Fruit fly (Drosophila melanogaster) whole organism, wandering third instar larva: ENCODE results near the gene FoxL1.

ENCODE experiments used
- Abd-B ChIP-seq: fragments of >200 bp; optimal IDR thresholded peaks from 2 replicates; lab custom pipeline; 2017; ENCODE audit warnings: missing biosample characterization, missing genetic modification characterization
- CG32264 ChIP-seq: fragments of 200-800 bp; sonication (Bioruptor generic); optimal IDR thresholded peaks from 2 replicates; lab custom pipeline; 2016; ENCODE audit warnings: missing biosample characterization, missing genetic modification characterization
- CG9705 ChIP-seq: fragments of 200-800 bp; sonication (Bioruptor generic); optimal IDR thresholded peaks from 2 replicates; lab custom pipeline; 2018; ENCODE audit warnings: missing biosample characterization, mild to moderate bottlenecking, missing genetic modification characterization
- Dfd ChIP-seq: fragments of >200 bp; optimal IDR thresholded peaks from 2 replicates; lab custom pipeline; 2017; ENCODE audit warnings: missing biosample characterization, missing genetic modification characterization
- Dif ChIP-seq: fragments of 200-275, 200-300 bp; sonication (Bioruptor generic); optimal IDR thresholded peaks from 2 replicates; lab custom pipeline; 2018; ENCODE audit warnings: missing biosample characterization, missing genetic modification characterization; ENCODE audit not compliant: partially characterized antibody
- GATAd ChIP-seq: sonication (Bioruptor generic); optimal IDR thresholded peaks from 2 replicates; lab custom pipeline; 2016; ENCODE audit warnings: missing biosample characterization, missing genetic modification characterization
- HLH106 ChIP-seq: fragments of 200-800 bp; optimal IDR thresholded peaks from 3 replicates; lab custom pipeline; 2019; ENCODE audit warnings: missing biosample characterization, mild to moderate bottlenecking, missing genetic modification characterization, moderate library complexity
- Hnf4 ChIP-seq: fragments of 200-800 bp; sonication (Bioruptor generic); optimal IDR thresholded peaks from 2 replicates; lab custom pipeline; 2016; ENCODE audit warnings: missing biosample characterization, mild to moderate bottlenecking, missing genetic modification characterization
- Hr78 ChIP-seq: fragments of >200 bp; optimal IDR thresholded peaks from 2 replicates; lab custom pipeline; 2017; ENCODE audit warnings: missing biosample characterization, missing genetic modification characterization
- Hr83 ChIP-seq: fragments of 200-300 bp; sonication (Bioruptor generic); optimal IDR thresholded peaks from 2 replicates; lab custom pipeline; 2016; ENCODE audit warnings: missing biosample characterization, mild to moderate bottlenecking, missing genetic modification characterization, moderate library complexity; ENCODE audit not compliant: poor library complexity, severe bottlenecking
- Myc ChIP-seq: fragments of >200 bp; optimal IDR thresholded peaks from 2 replicates; lab custom pipeline; 2017
- N ChIP-seq: fragments of >200 bp; optimal IDR thresholded peaks from 2 replicates; lab custom pipeline; 2018; ENCODE audit warnings: missing biosample characterization, missing external identifiers, missing genetic modification characterization
- OdsH ChIP-seq: fragments of 200-800 bp; sonication (Bioruptor generic); optimal IDR thresholded peaks from 2 replicates; lab custom pipeline; 2016; ENCODE audit warnings: missing biosample characterization, mild to moderate bottlenecking, missing genetic modification characterization
- Rel ChIP-seq, 2 experiments: fragments of 200-800 bp; sonication (Bioruptor generic) in 1 of 2; optimal IDR thresholded peaks; 2 replicates in 1 of 2; 3 replicates in 1 of 2; lab custom pipeline; 2016 to 2019; ENCODE audit warnings: mild to moderate bottlenecking in 2 of 2, missing biosample characterization in 2 of 2, missing genetic modification characterization in 2 of 2, moderate library complexity in 1 of 2
- Vsx2 ChIP-seq: fragments of 200-300, 225-300 bp; sonication (Bioruptor generic); optimal IDR thresholded peaks from 2 replicates; lab custom pipeline; 2018; ENCODE audit warnings: missing biosample characterization, missing genetic modification characterization; ENCODE audit not compliant: partially characterized antibody
- brk ChIP-seq: fragments of 200-800 bp; sonication (Bioruptor generic); optimal IDR thresholded peaks from 2 replicates; lab custom pipeline; 2016; ENCODE audit warnings: missing biosample characterization, mild to moderate bottlenecking, missing genetic modification characterization
- dl ChIP-seq, 2 experiments: fragments of 175-275, 200-275 bp in 1 of 2; fragments of 200-275 bp in 1 of 2; sonication (Bioruptor generic); optimal IDR thresholded peaks; lab custom pipeline; 2018; ENCODE audit warnings: mild to moderate bottlenecking in 2 of 2, missing biosample characterization in 2 of 2, missing genetic modification characterization in 2 of 2, moderate library complexity in 2 of 2; ENCODE audit not compliant: partially characterized antibody in 2 of 2, insufficient read depth in 1 of 2
- dmrt93B ChIP-seq: fragments of 200-800 bp; sonication (Bioruptor generic); optimal IDR thresholded peaks from 2 replicates; lab custom pipeline; 2018; ENCODE audit warnings: missing biosample characterization, mild to moderate bottlenecking, missing genetic modification characterization
- dsf ChIP-seq: sonication (Bioruptor generic); optimal IDR thresholded peaks from 2 replicates; lab custom pipeline; 2016; ENCODE audit warnings: missing biosample characterization, missing genetic modification characterization, borderline replicate concordance
- ey ChIP-seq: fragments of 200-800 bp; sonication (Bioruptor generic); optimal IDR thresholded peaks from 2 replicates; lab custom pipeline; 2016; ENCODE audit warnings: missing biosample characterization, missing genetic modification characterization
- foxo ChIP-seq, 2 experiments: fragments of 200-800 bp; sonication (Bioruptor generic); optimal IDR thresholded peaks; 2 replicates in 1 of 2; 3 replicates in 1 of 2; lab custom pipeline; 2016 to 2017; ENCODE audit warnings: missing biosample characterization in 2 of 2, missing genetic modification characterization in 2 of 2
- fru ChIP-seq: fragments of 200-800 bp; sonication (Bioruptor generic); optimal IDR thresholded peaks from 3 replicates; lab custom pipeline; 2016; ENCODE audit warnings: missing biosample characterization, mild to moderate bottlenecking, missing genetic modification characterization
- jim ChIP-seq: fragments of 175-275, 200-325 bp; sonication (Bioruptor generic); optimal IDR thresholded peaks from 2 replicates; lab custom pipeline; 2016; ENCODE audit warnings: missing biosample characterization, mild to moderate bottlenecking, missing genetic modification characterization
- lola ChIP-seq: fragments of >200 bp; optimal IDR thresholded peaks from 2 replicates; lab custom pipeline; 2017; ENCODE audit warnings: missing biosample characterization, missing genetic modification characterization
- pan ChIP-seq: fragments of >200 bp; optimal IDR thresholded peaks from 2 replicates; lab custom pipeline; 2017
- rgr ChIP-seq: fragments of 200-800 bp; sonication (Bioruptor generic); optimal IDR thresholded peaks from 3 replicates; lab custom pipeline; 2016; ENCODE audit warnings: missing biosample characterization, mild to moderate bottlenecking, missing genetic modification characterization
- sv ChIP-seq: fragments of 200-800 bp; sonication (Bioruptor generic); optimal IDR thresholded peaks from 3 replicates; lab custom pipeline; 2016; ENCODE audit warnings: missing biosample characterization, missing genetic modification characterization
- tai ChIP-seq: sonication (Bioruptor generic); optimal IDR thresholded peaks from 2 replicates; lab custom pipeline; 2016; ENCODE audit warnings: missing biosample characterization, missing genetic modification characterization
- usp ChIP-seq: fragments of >200 bp; optimal IDR thresholded peaks from 2 replicates; lab custom pipeline; 2017; ENCODE audit warnings: missing biosample characterization, missing genetic modification characterization
- woc ChIP-seq: sonication (Bioruptor generic); optimal IDR thresholded peaks from 2 replicates; lab custom pipeline; 2016; ENCODE audit warnings: missing biosample characterization, mild to moderate bottlenecking, missing genetic modification characterization

The FoxL1 gene

DNA sequence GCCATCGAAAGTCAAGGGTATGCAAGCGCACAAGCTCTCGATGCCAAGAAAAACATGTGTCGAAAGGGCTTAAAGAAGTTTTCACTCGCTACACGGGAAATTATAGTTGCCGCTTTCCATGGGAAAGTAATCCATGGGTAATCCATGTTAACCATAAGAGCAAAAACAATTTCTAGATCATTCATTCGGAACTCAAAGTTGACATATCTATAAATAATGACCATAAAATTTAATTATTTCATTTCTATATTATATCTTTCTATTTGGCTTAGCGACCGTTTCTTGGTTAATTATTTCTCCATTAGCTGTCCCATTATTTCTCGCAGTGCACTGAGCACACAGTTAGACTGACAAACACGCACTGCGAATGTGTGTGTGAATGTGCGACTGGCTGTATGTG lies 18.0 kb upstream of the FoxL1 start:
- TF ChIP-seq N (GFP tag; lab: Kevin White, UChicago): no peak

DNA sequence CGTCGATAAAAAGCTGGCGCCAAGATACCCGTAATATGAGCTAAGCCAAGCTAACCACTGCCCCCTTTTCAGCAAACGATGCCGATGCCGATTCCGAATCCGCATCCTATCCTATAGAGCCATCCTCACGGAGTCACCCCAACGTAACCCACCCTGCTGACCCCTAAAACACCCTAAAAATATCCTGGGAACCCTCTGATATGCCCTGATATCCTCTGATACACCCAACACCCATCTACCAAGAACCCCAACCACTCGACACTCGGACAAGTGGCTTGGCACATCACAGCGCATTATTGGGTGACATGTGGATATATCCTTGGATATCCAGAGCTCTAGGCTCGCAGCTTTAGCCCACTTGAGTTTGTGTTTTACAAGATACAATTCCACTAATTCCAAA lies 17.2 kb upstream of the FoxL1 start:
- no peak for TF ChIP-seq lola (GFP tag; lab: Kevin White, UChicago)
- no peak for TF ChIP-seq fru (GFP tag; lab: Kevin White, UChicago)
- no peak for TF ChIP-seq usp
- TF ChIP-seq Myc (lab: Kevin White, UChicago): no peak

DNA sequence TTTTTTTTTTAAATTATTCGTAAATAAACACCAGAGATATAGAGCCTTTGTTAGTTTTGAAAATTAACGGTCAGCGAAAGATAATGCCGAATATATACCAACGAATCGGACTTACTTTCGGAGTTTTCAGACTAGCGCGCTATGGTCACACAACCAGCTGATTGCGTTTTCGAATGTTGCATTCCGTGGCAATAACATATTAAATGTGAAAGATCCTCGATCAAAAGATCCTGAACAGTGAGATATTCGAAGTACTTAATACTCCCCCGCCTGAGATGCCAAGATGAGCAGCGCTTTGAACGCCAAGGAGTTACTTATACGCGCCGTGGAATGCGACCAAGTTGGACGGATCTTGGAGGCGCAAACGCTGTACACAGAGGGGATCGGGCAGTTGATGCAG lies 15.4 kb upstream of the FoxL1 start, which contains the start of gene CG14985:
CG14985 (plus strand) TSS at position 159 of the 400 bp plus-strand sequence.
- TF ChIP-seq jim (GFP tag; lab: Kevin White, UChicago) (no peak), woc (no peak)

DNA sequence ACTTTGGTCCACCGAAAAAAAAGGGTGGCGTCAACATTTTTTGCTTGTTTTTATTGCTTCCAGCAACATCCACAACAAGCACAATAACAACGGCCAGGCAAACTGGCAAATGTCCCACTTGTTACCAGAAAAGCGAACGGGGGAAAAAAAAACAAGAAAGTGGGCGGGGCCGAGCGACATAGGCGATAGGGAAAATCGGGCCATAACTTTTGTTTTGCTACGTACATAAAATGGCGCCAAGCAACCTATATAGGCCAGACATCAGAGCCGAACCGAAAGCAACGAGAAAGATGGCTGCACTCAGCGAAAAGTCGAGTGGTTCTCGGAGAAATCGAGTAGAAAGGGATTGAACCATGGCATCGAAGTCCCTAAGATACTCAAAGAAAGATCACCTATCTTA lies 11.4 kb upstream of the FoxL1 start:
- TF ChIP-seq usp (no peak), CG9705 (GFP tag; lab: Kevin White, UChicago) (no peak), Hr78 (GFP tag; lab: Kevin White, UChicago) (no peak), HLH106 (no peak), Myc (lab: Kevin White, UChicago) (no peak)

DNA sequence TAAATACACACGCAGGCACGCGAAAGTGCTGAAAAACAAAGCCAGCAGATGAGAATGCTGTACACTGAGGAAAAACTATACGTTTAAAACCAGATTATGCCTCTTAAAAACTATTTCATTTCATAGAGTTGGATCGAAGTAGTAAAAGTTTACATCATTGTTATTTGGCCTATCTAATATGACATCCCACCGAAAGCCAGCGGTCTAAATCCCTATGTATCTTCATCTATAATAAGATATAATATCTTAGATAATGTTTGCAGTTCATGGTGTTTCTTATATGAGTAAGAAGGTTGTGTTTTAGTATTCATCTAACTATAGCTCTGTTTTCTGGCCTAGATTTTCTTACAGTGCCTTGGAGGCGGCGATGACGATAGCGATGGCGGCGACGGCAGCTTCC lies 8.6 kb upstream of the FoxL1 start:
- no peak for TF ChIP-seq GATAd
- no peak for TF ChIP-seq OdsH (GFP tag; lab: Kevin White, UChicago)
- no peak for TF ChIP-seq lola (GFP tag; lab: Kevin White, UChicago)
- no peak for TF ChIP-seq CG9705 (GFP tag; lab: Kevin White, UChicago)
- no peak for TF ChIP-seq dmrt93B (GFP tag; lab: Kevin White, UChicago)
- TF ChIP-seq usp: no peak
- TF ChIP-seq HLH106: no peak
- no peak for TF ChIP-seq Dif (GFP tag; lab: Kevin White, UChicago)
- no peak for TF ChIP-seq sv (GFP tag; lab: Kevin White, UChicago)
- no peak for TF ChIP-seq rgr (GFP tag; lab: Kevin White, UChicago)
- TF ChIP-seq pan (lab: Kevin White, UChicago): no peak
- TF ChIP-seq brk (GFP tag; lab: Kevin White, UChicago): no peak
- TF ChIP-seq tai (GFP tag; lab: Kevin White, UChicago): no peak
- TF ChIP-seq dsf (GFP tag; lab: Kevin White, UChicago): no peak
- TF ChIP-seq, all 38 proteins: peak for 0

DNA sequence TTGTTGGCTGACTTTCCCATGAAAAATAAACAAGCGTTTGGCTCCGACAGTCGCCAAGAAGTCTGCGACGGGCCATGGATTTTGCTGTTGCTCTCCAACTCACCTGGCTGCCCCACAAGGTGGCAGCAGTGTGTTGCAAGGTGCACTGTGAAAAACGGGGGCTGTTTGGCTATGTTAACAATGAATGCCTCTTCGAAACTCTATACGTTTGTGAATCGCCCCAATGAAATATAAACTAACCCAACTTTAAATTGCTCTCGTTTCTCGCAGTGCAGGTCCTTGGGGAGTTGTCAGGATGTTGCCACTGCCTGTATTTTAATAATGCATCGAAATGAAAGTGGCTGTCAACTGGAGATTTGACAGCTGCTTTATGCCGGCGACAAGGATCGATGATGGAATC lies 4.3 kb upstream of the FoxL1 start:
- TF ChIP-seq Vsx2: no peak

DNA sequence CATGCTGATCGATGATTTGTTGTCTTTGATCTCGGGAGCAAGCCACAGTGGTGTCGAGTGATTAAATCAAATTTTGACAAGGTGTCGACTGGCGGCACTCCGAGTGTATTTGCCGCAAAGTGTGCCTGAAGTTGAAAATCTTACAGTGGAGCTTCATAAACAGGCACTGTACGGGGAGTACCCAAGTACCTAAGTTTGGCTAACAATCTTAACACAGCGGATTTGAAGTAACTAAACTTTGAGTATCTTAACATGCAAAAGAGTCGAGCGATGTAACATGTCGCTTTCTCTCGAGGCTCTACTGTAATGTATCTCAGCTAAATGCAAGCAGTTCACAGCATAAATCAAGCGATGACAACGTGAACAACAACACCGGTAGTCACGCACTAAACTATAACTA lies 1.9 kb upstream of the FoxL1 start:
- TF ChIP-seq brk (GFP tag; lab: Kevin White, UChicago): no peak
- TF ChIP-seq foxo (GFP tag; optimal IDR thresholded peaks at IDR 0.05; lab: Kevin White, UChicago): no peak
- no peak for TF ChIP-seq N (GFP tag; lab: Kevin White, UChicago)
- TF ChIP-seq Myc (lab: Kevin White, UChicago): no peak
- TF ChIP-seq Rel (GFP tag; optimal IDR thresholded peaks at IDR 0.05; lab: Kevin White, UChicago): no peak
- TF ChIP-seq Rel (tag; optimal IDR thresholded peaks at IDR 0.05; lab: Kevin White, UChicago): no peak
- TF ChIP-seq CG32264: no peak
- TF ChIP-seq Abd-B (GFP tag; lab: Kevin White, UChicago): no peak
- TF ChIP-seq GATAd: no peak
- no peak for TF ChIP-seq tai (GFP tag; lab: Kevin White, UChicago)
- no peak for TF ChIP-seq usp

DNA sequence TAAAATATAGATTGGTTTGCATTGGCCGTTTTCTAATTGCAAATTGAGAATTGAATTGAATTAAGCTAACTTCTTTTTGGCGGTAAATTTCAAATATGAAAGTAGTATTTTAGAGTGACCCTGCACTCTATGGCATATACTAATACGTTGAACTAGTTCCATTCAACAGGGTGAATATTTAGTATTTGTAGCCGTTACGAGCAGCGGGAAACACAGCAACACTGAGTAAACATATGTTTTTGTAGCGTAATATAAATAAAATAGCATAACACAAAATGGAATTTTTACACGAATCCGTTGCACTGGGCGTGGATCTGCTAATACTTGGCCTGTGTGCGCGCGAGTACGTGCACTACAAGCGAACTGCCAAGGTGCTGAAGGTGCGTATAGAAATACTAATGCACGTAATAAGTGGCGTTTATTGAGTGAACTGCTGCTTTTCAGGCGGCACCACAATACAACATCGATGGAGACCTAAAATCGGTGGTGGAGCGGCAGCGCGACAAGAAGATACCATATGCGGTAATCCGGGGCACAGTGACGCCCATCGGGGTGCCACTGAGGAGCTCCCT lies 2.7 kb downstream of the FoxL1 start, which contains the start of gene Mul1:
Mul1 (plus strand) TSS at position 198 of the 572 bp plus-strand sequence.
- TF ChIP-seq Vsx2 (no peak), CG32264 (no peak), Dif (GFP tag; lab: Kevin White, UChicago) (no peak), Hr83 (GFP tag; lab: Kevin White, UChicago) (no peak), pan (lab: Kevin White, UChicago) (no peak), usp (no peak), fru (GFP tag; lab: Kevin White, UChicago) (no peak), dsf (GFP tag; lab: Kevin White, UChicago) (no peak), N (GFP tag; lab: Kevin White, UChicago) (no peak), Dfd (GFP tag; lab: Kevin White, UChicago) (no peak), Hnf4 (GFP tag; lab: Kevin White, UChicago) (no peak), jim (GFP tag; lab: Kevin White, UChicago) (no peak), dl (GFP tag; optimal IDR thresholded peaks at IDR 0.05; lab: Kevin White, UChicago; ENCODE audit: insufficient read depth in 1 of 2, partially characterized antibody in 2 of 2) (no peak), tai (GFP tag; lab: Kevin White, UChicago) (no peak), Hr78 (GFP tag; lab: Kevin White, UChicago) (no peak), ey (GFP tag; lab: Kevin White, UChicago) (no peak)
